Fruit fly (Drosophila melanogaster) whole organism, embryonic: ENCODE data around the gene Hexo1.
A peak's percentile ranks its signal among the peaks of the same experiment; 100 is the strongest.

Experiments
- Atf6 ChIP-seq: fragments of 200-800 bp; sonication (Bioruptor generic); IDR thresholded peaks from 2 replicates; pipeline ENCODE4 v1.3.6; 2022; ENCODE audit warnings: missing biosample characterization, missing genetic modification characterization
- BtbVII ChIP-seq: fragments of 200-800 bp; sonication (Bioruptor generic); optimal IDR thresholded peaks from 3 replicates; lab custom pipeline; 2017; ENCODE audit warnings: missing biosample characterization, mild to moderate bottlenecking, missing genetic modification characterization
- CG10565 ChIP-seq: fragments of 200-800 bp; sonication (Bioruptor generic); optimal IDR thresholded peaks from 3 replicates; lab custom pipeline; 2016; ENCODE audit warnings: missing biosample characterization, mild to moderate bottlenecking, missing genetic modification characterization
- CG11504 ChIP-seq: fragments of 200-800 bp; sonication (Bioruptor generic); optimal IDR thresholded peaks from 3 replicates; lab custom pipeline; 2019; ENCODE audit warnings: missing biosample characterization, mild to moderate bottlenecking, missing genetic modification characterization, moderate library complexity
- CG11695 ChIP-seq: fragments of 200-800 bp; sonication (Bioruptor generic); IDR thresholded peaks from 3 replicates; pipeline ENCODE4 v1.3.6; 2022; ENCODE audit warnings: missing biosample characterization, missing genetic modification characterization
- CG1233 ChIP-seq: fragments of 200-800 bp; sonication (Bioruptor generic); optimal IDR thresholded peaks from 4 replicates; lab custom pipeline; 2018; ENCODE audit warnings: missing biosample characterization, mild to moderate bottlenecking, missing genetic modification characterization
- CG14050 ChIP-seq: fragments of 200-800 bp; sonication (Bioruptor generic); IDR thresholded peaks from 3 replicates; pipeline ENCODE4 v1.3.6; 2022; ENCODE audit warnings: missing biosample characterization, missing genetic modification characterization
- CG15269 ChIP-seq: fragments of 200-800 bp; sonication (Bioruptor generic); optimal IDR thresholded peaks from 2 replicates; lab custom pipeline; 2018; ENCODE audit warnings: missing biosample characterization, mild to moderate bottlenecking, missing genetic modification characterization, moderate library complexity
- CG15601 ChIP-seq: fragments of 200-800 bp; sonication (Bioruptor generic); optimal IDR thresholded peaks from 3 replicates; lab custom pipeline; 2019; ENCODE audit warnings: missing biosample characterization, mild to moderate bottlenecking, missing genetic modification characterization, moderate library complexity
- CG16779 ChIP-seq: fragments of 200-800 bp; sonication (Bioruptor generic); IDR thresholded peaks from 2 replicates; pipeline ENCODE4 v1.3.6; 2022; ENCODE audit warnings: missing biosample characterization, missing genetic modification characterization
- CG18764 ChIP-seq: fragments of 200-800 bp; sonication (Bioruptor generic); optimal IDR thresholded peaks from 3 replicates; lab custom pipeline; 2016; ENCODE audit warnings: missing biosample characterization, missing genetic modification characterization
- CG2120 ChIP-seq: fragments of 200-800 bp; sonication (Bioruptor generic); optimal IDR thresholded peaks from 3 replicates; lab custom pipeline; 2016; ENCODE audit warnings: missing biosample characterization, missing genetic modification characterization
- CG2875 ChIP-seq: fragments of 200-800 bp; sonication (Bioruptor generic); optimal IDR thresholded peaks from 2 replicates; lab custom pipeline; 2017; ENCODE audit warnings: missing biosample characterization, mild to moderate bottlenecking, missing genetic modification characterization, missing genetic modification reagents
- CG30403 ChIP-seq: fragments of 200-800 bp; sonication (Bioruptor generic); optimal IDR thresholded peaks from 3 replicates; lab custom pipeline; 2016; ENCODE audit warnings: missing biosample characterization, missing genetic modification characterization
- CG32772 ChIP-seq: fragments of 200-800 bp; sonication (Bioruptor generic); IDR thresholded peaks from 2 replicates; pipeline ENCODE4 v1.3.6; 2022; ENCODE audit warnings: missing biosample characterization, missing genetic modification characterization
- CG3407 ChIP-seq: fragments of 200-800 bp; sonication (Bioruptor generic); optimal IDR thresholded peaks from 2 replicates; lab custom pipeline; 2018; ENCODE audit warnings: missing biosample characterization, mild to moderate bottlenecking, missing genetic modification characterization
- CG34422 ChIP-seq: fragments of 200-800 bp; sonication (Bioruptor generic); IDR thresholded peaks from 3 replicates; pipeline ENCODE4 v1.3.6; 2022; ENCODE audit warnings: missing biosample characterization, missing genetic modification characterization
- CG4328 ChIP-seq: fragments of 200-800 bp; sonication (Bioruptor generic); optimal IDR thresholded peaks from 3 replicates; lab custom pipeline; 2017; ENCODE audit warnings: missing biosample characterization, missing genetic modification reagents, missing genetic modification characterization
- CG6654 ChIP-seq: fragments of 200-800 bp; sonication (Bioruptor generic); optimal IDR thresholded peaks from 2 replicates; lab custom pipeline; 2017; ENCODE audit warnings: missing biosample characterization, mild to moderate bottlenecking, missing genetic modification characterization
- CG7357 ChIP-seq: fragments of 200-800 bp; sonication (Bioruptor generic); IDR thresholded peaks from 3 replicates; pipeline ENCODE4 v1.3.6; 2022; ENCODE audit warnings: missing biosample characterization, missing genetic modification characterization
- CG7372 ChIP-seq: fragments of 200-800 bp; sonication (Bioruptor generic); IDR thresholded peaks from 2 replicates; pipeline ENCODE4 v1.3.6; 2022; ENCODE audit warnings: missing biosample characterization, missing genetic modification characterization
- CG7745 ChIP-seq: fragments of 200-800 bp; sonication (Bioruptor generic); optimal IDR thresholded peaks from 2 replicates; lab custom pipeline; 2018; ENCODE audit warnings: missing biosample characterization, mild to moderate bottlenecking, missing genetic modification characterization, moderate library complexity
- CG7839 ChIP-seq: fragments of 200-800 bp; sonication (Bioruptor generic); optimal IDR thresholded peaks from 3 replicates; lab custom pipeline; 2018; ENCODE audit warnings: missing biosample characterization, mild to moderate bottlenecking, missing genetic modification characterization, moderate library complexity
- CG8765 ChIP-seq: fragments of 200-800 bp; sonication (Bioruptor generic); IDR thresholded peaks from 2 replicates; pipeline ENCODE4 v1.3.6; 2022; ENCODE audit warnings: missing biosample characterization, missing genetic modification characterization
- CG9215 ChIP-seq: fragments of 200-800 bp; sonication (Bioruptor generic); IDR thresholded peaks from 2 replicates; pipeline ENCODE4 v1.3.6; 2022; ENCODE audit warnings: missing biosample characterization, missing genetic modification characterization
- CG9876 ChIP-seq: fragments of 200-800 bp; sonication (Bioruptor generic); optimal IDR thresholded peaks from 2 replicates; lab custom pipeline; 2016; ENCODE audit warnings: missing biosample characterization, missing genetic modification characterization
- Fer1 ChIP-seq: fragments of 200-800 bp; sonication (Bioruptor generic); optimal IDR thresholded peaks from 2 replicates; lab custom pipeline; 2017; ENCODE audit warnings: missing biosample characterization, mild to moderate bottlenecking, missing genetic modification characterization
- HHEX ChIP-seq: fragments of 200-800 bp; sonication (Bioruptor generic); optimal IDR thresholded peaks from 3 replicates; lab custom pipeline; 2017; ENCODE audit warnings: missing biosample characterization, mild to moderate bottlenecking, missing genetic modification characterization, missing genetic modification reagents
- Lim3 ChIP-seq: fragments of 200-800 bp; sonication (Bioruptor generic); IDR thresholded peaks from 2 replicates; pipeline ENCODE4 v1.3.6; 2022; ENCODE audit warnings: missing biosample characterization, missing genetic modification characterization
- Mes4 ChIP-seq: fragments of 200-800 bp; sonication (Bioruptor generic); optimal IDR thresholded peaks from 2 replicates; lab custom pipeline; 2016; ENCODE audit warnings: missing biosample characterization, missing genetic modification characterization
- Oli ChIP-seq: fragments of 200-800 bp; sonication (Bioruptor generic); optimal IDR thresholded peaks from 2 replicates; lab custom pipeline; 2018; ENCODE audit warnings: missing biosample characterization, mild to moderate bottlenecking, missing genetic modification characterization, moderate library complexity
- Opbp ChIP-seq: fragments of 200-800 bp; sonication (Bioruptor generic); IDR thresholded peaks from 3 replicates; pipeline ENCODE4 v1.3.6; 2022; ENCODE audit warnings: missing biosample characterization, missing genetic modification characterization; ENCODE audit not compliant: partially characterized antibody
- Ptx1 ChIP-seq: fragments of 200-800 bp; sonication (Bioruptor generic); IDR thresholded peaks from 2 replicates; pipeline ENCODE4 v1.3.6; 2022; ENCODE audit warnings: missing biosample characterization, missing genetic modification characterization
- Sox100B ChIP-seq: fragments of 200-800 bp; sonication (Bioruptor generic); optimal IDR thresholded peaks from 3 replicates; lab custom pipeline; 2018; ENCODE audit warnings: missing biosample characterization, mild to moderate bottlenecking, missing genetic modification characterization
- Sry-β ChIP-seq: fragments of 200-800 bp; sonication (Bioruptor generic); optimal IDR thresholded peaks from 2 replicates; lab custom pipeline; 2018; ENCODE audit warnings: missing biosample characterization, mild to moderate bottlenecking, missing genetic modification characterization, moderate library complexity
- abd-A ChIP-seq: fragments of 200-800 bp; sonication (Bioruptor generic); optimal IDR thresholded peaks from 3 replicates; lab custom pipeline; 2019; ENCODE audit warnings: missing biosample characterization, mild to moderate bottlenecking, missing genetic modification characterization, moderate library complexity
- al ChIP-seq: fragments of 200-800 bp; sonication (Bioruptor generic); IDR thresholded peaks from 2 replicates; pipeline ENCODE4 v1.3.6; 2022; ENCODE audit warnings: missing biosample characterization, missing genetic modification characterization
- croc ChIP-seq: fragments of 200-800 bp; sonication (Bioruptor generic); conservative IDR thresholded peaks from 3 replicates; pipeline ENCODE4 v1.3.6; 2022; ENCODE audit warnings: missing biosample characterization, missing genetic modification characterization
- crp ChIP-seq, 2 experiments: fragments of 200-800 bp; sonication (Bioruptor generic); optimal IDR thresholded peaks; 2 replicates in 1 of 2; 3 replicates in 1 of 2; lab custom pipeline; 2017; ENCODE audit warnings: missing biosample characterization in 2 of 2, missing genetic modification characterization in 2 of 2, mild to moderate bottlenecking in 1 of 2, moderate library complexity in 1 of 2
- eyg ChIP-seq: fragments of 200-800 bp; sonication (Bioruptor generic); optimal IDR thresholded peaks from 3 replicates; lab custom pipeline; 2016; ENCODE audit warnings: missing biosample characterization, missing genetic modification characterization
- fd96Cb ChIP-seq: fragments of 200-800 bp; sonication (Bioruptor generic); optimal IDR thresholded peaks from 2 replicates; lab custom pipeline; 2018; ENCODE audit warnings: missing biosample characterization, mild to moderate bottlenecking, missing genetic modification characterization, moderate library complexity
- maf-S ChIP-seq: fragments of 200-800 bp; sonication (Bioruptor generic); optimal IDR thresholded peaks from 2 replicates; lab custom pipeline; 2016; ENCODE audit warnings: missing biosample characterization, missing genetic modification characterization
- mirr ChIP-seq: fragments of 200-800 bp; sonication (Bioruptor generic); optimal IDR thresholded peaks from 3 replicates; lab custom pipeline; 2018; ENCODE audit warnings: missing biosample characterization, mild to moderate bottlenecking, missing genetic modification characterization
- nerfin-1 ChIP-seq: fragments of 200-800 bp; sonication (Bioruptor generic); optimal IDR thresholded peaks from 3 replicates; lab custom pipeline; 2019; ENCODE audit warnings: missing biosample characterization, mild to moderate bottlenecking, missing genetic modification characterization, moderate library complexity
- onecut ChIP-seq: fragments of 200-800 bp; sonication (Bioruptor generic); IDR thresholded peaks from 2 replicates; pipeline ENCODE4 v1.3.6; 2022; ENCODE audit warnings: missing biosample characterization, missing genetic modification characterization
- pzg ChIP-seq: fragments of 200-800 bp; sonication (Bioruptor generic); optimal IDR thresholded peaks from 3 replicates; lab custom pipeline; 2018; ENCODE audit warnings: missing biosample characterization, mild to moderate bottlenecking, missing genetic modification characterization, moderate library complexity
- sens ChIP-seq: fragments of 200-800 bp; sonication (Bioruptor generic); peaks from one replicate; lab custom pipeline; 2016; ENCODE audit warnings: missing biosample characterization, missing genetic modification characterization
- sob ChIP-seq: fragments of 200-800 bp; sonication (Bioruptor generic); IDR thresholded peaks from 2 replicates; pipeline ENCODE4 v1.3.6; 2022; ENCODE audit warnings: missing biosample characterization, missing genetic modification characterization
- tin ChIP-seq: fragments of 200-800 bp; sonication (Bioruptor generic); optimal IDR thresholded peaks from 3 replicates; lab custom pipeline; 2016; ENCODE audit warnings: missing biosample characterization, missing genetic modification characterization
- unpg ChIP-seq: fragments of 200-800 bp; sonication (Bioruptor generic); optimal IDR thresholded peaks from 3 replicates; lab custom pipeline; 2018; ENCODE audit warnings: missing biosample characterization, mild to moderate bottlenecking, missing genetic modification characterization, moderate library complexity
- vfl ChIP-seq: fragments of 200-800 bp; sonication (Bioruptor generic); optimal IDR thresholded peaks from 2 replicates; lab custom pipeline; 2016; ENCODE audit warnings: missing biosample characterization, missing genetic modification characterization

The Hexo1 gene

DNA sequence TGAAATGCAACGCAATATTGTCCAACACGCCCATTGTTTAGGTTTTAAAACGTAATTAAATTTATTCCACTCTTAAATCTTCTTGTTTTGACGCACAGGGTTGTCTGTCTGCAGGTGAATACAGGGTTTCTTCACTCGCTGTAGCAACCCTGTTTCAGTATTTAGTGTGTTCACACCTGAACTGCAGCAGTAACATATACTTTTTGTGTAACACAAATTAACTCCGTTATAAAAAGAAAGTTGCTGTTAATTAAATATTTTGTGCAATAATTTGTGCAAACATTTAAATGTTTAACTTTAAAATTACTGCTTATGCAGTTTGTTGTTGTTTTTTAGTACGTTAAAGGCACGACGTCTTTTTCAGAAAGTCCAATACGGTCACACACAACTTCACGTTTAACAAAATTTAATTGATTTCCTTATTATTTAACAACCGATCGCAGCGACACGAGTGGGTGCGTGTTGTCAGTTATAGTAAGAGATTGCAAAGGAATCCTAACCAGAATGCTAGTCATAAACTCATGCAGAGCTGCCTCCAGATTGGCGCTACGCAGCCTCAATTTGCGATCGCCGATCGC, 3.8 kb downstream of the Hexo1 start, which contains the start of the genes CG15012 and Fdx2 (continued):
- TF ChIP-seq crp (GFP tag; optimal IDR thresholded peaks at IDR 0.05; lab: Kevin White, UChicago) = peak in 1 of 2 experiments; percentile 29
- TF ChIP-seq CG11695 (GFP tag; lab: Robert Waterston, UW) = 0 out of 3 replicates have a peak, but pooled peaks have one; percentile 18
- no peak for TF ChIP-seq maf-S (GFP tag; lab: Kevin White, UChicago)
- no peak for TF ChIP-seq CG14050 (GFP tag; lab: Robert Waterston, UW)
- TF ChIP-seq unpg (GFP tag; lab: Kevin White, UChicago) = peak; percentile 23
- peak; percentile 7 for TF ChIP-seq CG7839
- no peak; the same call in 1 of the 2 replicates for TF ChIP-seq onecut
- TF ChIP-seq eyg (GFP tag; lab: Kevin White, UChicago) = peak; percentile 9
- peak; percentile 46 for TF ChIP-seq CG2120 (GFP tag; lab: Kevin White, UChicago)
- TF ChIP-seq Lim3 (GFP tag; lab: Robert Waterston, UW) = no peak
- TF ChIP-seq CG9215 (GFP tag; lab: Robert Waterston, UW) = no peak
- peak; percentile 91 for TF ChIP-seq pzg (GFP tag; lab: Kevin White, UChicago)
- TF ChIP-seq fd96Cb = no peak
- TF ChIP-seq Oli (tag; lab: Kevin White, UChicago) = no peak
- no peak for TF ChIP-seq CG10565 (GFP tag; lab: Kevin White, UChicago)
- TF ChIP-seq nerfin-1 (tag; lab: Kevin White, UChicago) = peak; percentile 12
- no peak for TF ChIP-seq Atf6 (GFP tag; lab: Robert Waterston, UW)
- TF ChIP-seq tin (GFP tag; lab: Kevin White, UChicago) = no peak
- peak; percentile 36; the same call in 1 of the 3 replicates for TF ChIP-seq Opbp (GFP tag; lab: Robert Waterston, UW)
- TF ChIP-seq CG11504 = no peak
- no peak for TF ChIP-seq CG15269
- TF ChIP-seq CG6654 (GFP tag; lab: Kevin White, UChicago) = no peak
- TF ChIP-seq CG15601 (tag; lab: Kevin White, UChicago) = peak; percentile 52
- TF ChIP-seq CG16779 (GFP tag; lab: Robert Waterston, UW) = no peak
- 0 out of 2 replicates have a peak, but pooled peaks have one; percentile 6 for TF ChIP-seq Ptx1
- no peak for TF ChIP-seq vfl (GFP tag; lab: Kevin White, UChicago)
- TF ChIP-seq sens (GFP tag; lab: Kevin White, UChicago) = peak; percentile 89
- TF ChIP-seq HHEX (GFP tag; lab: Kevin White, UChicago) = no peak
- TF ChIP-seq CG7372 (GFP tag; lab: Robert Waterston, UW) = no peak
- TF ChIP-seq al (GFP tag; lab: Robert Waterston, UW) = no peak
- TF ChIP-seq CG7357 = peak; percentile 98
- TF ChIP-seq BtbVII (GFP tag; lab: Kevin White, UChicago) = no peak
- TF ChIP-seq Fer1 = no peak
- no peak for TF ChIP-seq CG7745 (tag; lab: Kevin White, UChicago)
- no peak for TF ChIP-seq CG2875 (GFP tag; lab: Kevin White, UChicago)
- no peak for TF ChIP-seq mirr (GFP tag; lab: Kevin White, UChicago)
- TF ChIP-seq abd-A (tag; lab: Kevin White, UChicago) = no peak
- TF ChIP-seq CG34422 = no peak
- no peak for TF ChIP-seq Mes4
- no peak for TF ChIP-seq CG9876
- TF ChIP-seq croc (GFP tag; lab: Robert Waterston, UW) = no peak
- no peak for TF ChIP-seq CG3407 (GFP tag; lab: Kevin White, UChicago)
- no peak for TF ChIP-seq CG4328 (GFP tag; lab: Kevin White, UChicago)
- TF ChIP-seq Sry-β (GFP tag; lab: Kevin White, UChicago) = no peak
- TF ChIP-seq CG18764 (GFP tag; lab: Kevin White, UChicago) = no peak
- no peak for TF ChIP-seq sob (GFP tag; lab: Robert Waterston, UW)
- TF ChIP-seq Sox100B (GFP tag; lab: Kevin White, UChicago) = no peak
- no peak for TF ChIP-seq CG30403 (GFP tag; lab: Kevin White, UChicago)
- TF ChIP-seq CG32772 (GFP tag; lab: Robert Waterston, UW) = no peak
- TF ChIP-seq CG8765 (GFP tag; lab: Robert Waterston, UW) = no peak
- no peak for TF ChIP-seq CG1233 (GFP tag; lab: Kevin White, UChicago)
